Worm (Caenorhabditis elegans) whole organism, L2 larva: ENCODE results near the gene lelo-4.

Experiments used
- elt-3 ChIP-seq: sonication (generic microtip); optimal IDR thresholded peaks from 2 replicates; lab custom pipeline; 2017; ENCODE audit warnings: missing biosample characterization, missing genetic modification characterization
- fos-1 ChIP-seq: fragments of 150-350 bp; optimal IDR thresholded peaks from 2 replicates; lab custom pipeline; 2014; ENCODE audit warnings: missing biosample characterization, missing genetic modification characterization
- lsy-2 ChIP-seq, 2 experiments: fragments of 150-350 bp in 1 of 2; sonication (generic microtip) in 1 of 2; optimal IDR thresholded peaks; 2 replicates each; lab custom pipeline; 2014 to 2017; ENCODE audit warnings: missing biosample characterization in 2 of 2, missing genetic modification characterization in 2 of 2
- mdl-1 ChIP-seq, 2 experiments: fragments of 150-350 bp in 1 of 2; sonication (generic microtip) in 1 of 2; optimal IDR thresholded peaks; 2 replicates each; lab custom pipeline; 2017; ENCODE audit warnings: missing biosample characterization in 2 of 2, missing genetic modification characterization in 2 of 2
- nhr-11 ChIP-seq: fragments of 150-350 bp; optimal IDR thresholded peaks from 2 replicates; lab custom pipeline; 2014; ENCODE audit warnings: missing biosample characterization, missing genetic modification characterization
- nhr-12 ChIP-seq: fragments of 150-350 bp; optimal IDR thresholded peaks from 2 replicates; lab custom pipeline; 2014; ENCODE audit warnings: missing biosample characterization, missing genetic modification characterization
- sma-9 ChIP-seq, 2 experiments: fragments of 150-350 bp in 1 of 2; sonication (generic microtip) in 1 of 2; optimal IDR thresholded peaks; 2 replicates each; lab custom pipeline; 2014 to 2016; ENCODE audit warnings: missing genetic modification characterization in 2 of 2, mild to moderate bottlenecking in 1 of 2, missing biosample characterization in 1 of 2, missing compliant biosample characterization in 1 of 2, missing genetic modification reagents in 1 of 2, moderate library complexity in 1 of 2
- unc-55 ChIP-seq: fragments of 150-350 bp; sonication (generic microtip); optimal IDR thresholded peaks from 3 replicates; lab custom pipeline; 2014; ENCODE audit warnings: missing biosample characterization, missing genetic modification reagents, missing genetic modification characterization
- ztf-11 ChIP-seq: sonication (generic microtip); optimal IDR thresholded peaks from 2 replicates; lab custom pipeline; 2017; ENCODE audit warnings: missing biosample characterization, missing genetic modification characterization

ce11 chrII:5698869-5699268 is 15.9 kb upstream of the lelo-4 start, which contains the start of the genes C25H3.10 and C25H3.1:
- TF ChIP-seq lsy-2 (tag; optimal IDR thresholded peaks at IDR 0.05; lab: Kevin White, UChicago) (no peak), mdl-1 (tag; optimal IDR thresholded peaks at IDR 0.05; lab: Kevin White, UChicago) (no peak), nhr-11 (tag; lab: Kevin White, UChicago) (no peak), unc-55 (no peak), ztf-11 (tag; lab: Kevin White, UChicago) (no peak), sma-9 (GFP tag; optimal IDR thresholded peaks at IDR 0.05; lab: Kevin White, UChicago) (no peak), sma-9 (tag; optimal IDR thresholded peaks at IDR 0.05; lab: Kevin White, UChicago) (no peak), nhr-12 (tag; lab: Kevin White, UChicago) (no peak), elt-3 (tag; lab: Kevin White, UChicago) (no peak), fos-1 (tag; lab: Kevin White, UChicago) (no peak)
